Worm (Caenorhabditis elegans) whole organism, L1 larva: ENCODE data around the gene F46C5.7.

Source experiments
- C04F5.9 ChIP-seq: sonication (generic microtip); optimal IDR thresholded peaks from 2 replicates; lab custom pipeline; 2016; ENCODE audit warnings: missing genetic modification characterization, missing compliant biosample characterization
- C16A3.4 ChIP-seq: fragments of 150-350 bp; optimal IDR thresholded peaks from 2 replicates; lab custom pipeline; 2014; ENCODE audit warnings: missing biosample characterization, missing genetic modification characterization
- aha-1 ChIP-seq: fragments of 150-350 bp; optimal IDR thresholded peaks from 2 replicates; lab custom pipeline; 2014; ENCODE audit warnings: missing biosample characterization, missing genetic modification characterization
- ama-1 ChIP-seq: fragments of 150-350 bp; optimal IDR thresholded peaks from 2 replicates; lab custom pipeline; 2014
- blmp-1 ChIP-seq: fragments of 150-350 bp; optimal IDR thresholded peaks from 2 replicates; lab custom pipeline; 2014; ENCODE audit warnings: missing biosample characterization, missing genetic modification characterization
- ceh-88 ChIP-seq: fragments of 200-800 bp; sonication (Bioruptor generic); IDR thresholded peaks from 2 replicates; pipeline ENCODE4 v1.3.6; 2022; ENCODE audit warnings: missing genetic modification characterization, missing compliant biosample characterization
- ceh-90 ChIP-seq: sonication (generic microtip); optimal IDR thresholded peaks from 2 replicates; lab custom pipeline; 2016; ENCODE audit warnings: missing genetic modification characterization, missing compliant biosample characterization
- dsc-1 ChIP-seq: sonication (generic microtip); optimal IDR thresholded peaks from 2 replicates; lab custom pipeline; 2016; ENCODE audit warnings: mild to moderate bottlenecking, missing genetic modification characterization, missing compliant biosample characterization
- efl-1 ChIP-seq, 4 experiments: fragments of 150-350 bp; optimal IDR thresholded peaks in 3 of 4; peaks in 1 of 4; 1 replicate in 1 of 4; 2 replicates in 3 of 4; lab custom pipeline; 2014; ENCODE audit warnings: missing biosample characterization in 2 of 4, missing genetic modification characterization in 2 of 4, missing genetic modification reagents in 2 of 4
- egl-13 ChIP-seq: sonication (generic microtip); optimal IDR thresholded peaks from 2 replicates; lab custom pipeline; 2016; ENCODE audit warnings: missing genotype, missing genetic modification reagents, missing genetic modification characterization, missing compliant biosample characterization
- egl-27 ChIP-seq, 2 experiments: fragments of 150-350 bp in 1 of 2; sonication (generic microtip); optimal IDR thresholded peaks; 3 replicates each; lab custom pipeline; 2017 to 2018; ENCODE audit warnings: missing biosample characterization in 2 of 2, missing genetic modification characterization in 2 of 2, missing genetic modification reagents in 2 of 2
- elt-2 ChIP-seq: sonication (generic microtip); optimal IDR thresholded peaks from 2 replicates; lab custom pipeline; 2016; ENCODE audit warnings: missing genetic modification characterization, mild to moderate bottlenecking, inconsistent platforms, missing compliant biosample characterization, missing genetic modification reagents
- elt-3 ChIP-seq, 6 experiments: fragments of 150-350 bp in 1 of 6; sonication (generic microtip); optimal IDR thresholded peaks; 2 replicates each; lab custom pipeline; 2017 to 2018; ENCODE audit warnings: missing biosample characterization in 6 of 6, missing genetic modification characterization in 6 of 6, inconsistent platforms in 1 of 6
- fkh-10 ChIP-seq: sonication (generic microtip); optimal IDR thresholded peaks from 2 replicates; lab custom pipeline; 2017; ENCODE audit warnings: missing biosample characterization, missing genetic modification reagents, missing genetic modification characterization
- fkh-8 ChIP-seq: sonication (generic microtip); optimal IDR thresholded peaks from 2 replicates; lab custom pipeline; 2016; ENCODE audit warnings: mild to moderate bottlenecking, missing genetic modification characterization, missing compliant biosample characterization
- grh-1 ChIP-seq: fragments of 200-800 bp; sonication (Bioruptor generic); IDR thresholded peaks from 2 replicates; pipeline ENCODE4 v1.3.6; 2022; ENCODE audit warnings: missing genetic modification reagents, missing genetic modification characterization, missing compliant biosample characterization
- hlh-17 ChIP-seq: fragments of 200-800 bp; sonication (Bioruptor generic); optimal IDR thresholded peaks from 2 replicates; lab custom pipeline; 2018; ENCODE audit warnings: missing genetic modification characterization, mild to moderate bottlenecking, missing compliant biosample characterization, moderate library complexity, borderline replicate concordance
- isw-1 ChIP-seq: fragments of 200-800 bp; sonication (Bioruptor generic); IDR thresholded peaks from 2 replicates; pipeline ENCODE4 v1.3.6; 2022; ENCODE audit warnings: missing genetic modification characterization, missing compliant biosample characterization
- jun-1 ChIP-seq: fragments of 150-350 bp; optimal IDR thresholded peaks from 2 replicates; lab custom pipeline; 2014; ENCODE audit warnings: missing biosample characterization, missing genetic modification reagents, missing genetic modification characterization
- lin-15B ChIP-seq: fragments of 150-350 bp; sonication (generic microtip); optimal IDR thresholded peaks from 3 replicates; lab custom pipeline; 2014; ENCODE audit warnings: missing biosample characterization, missing genetic modification characterization
- mdl-1 ChIP-seq, 2 experiments: fragments of 150-350 bp; optimal IDR thresholded peaks; 2 replicates each; lab custom pipeline; 2014 to 2017; ENCODE audit warnings: missing biosample characterization in 2 of 2, missing genetic modification characterization in 2 of 2, inconsistent platforms in 1 of 2
- nhr-11 ChIP-seq: fragments of 150-350 bp; optimal IDR thresholded peaks from 2 replicates; lab custom pipeline; 2014; ENCODE audit warnings: missing biosample characterization, missing genetic modification characterization
- nhr-12 ChIP-seq: sonication (generic microtip); optimal IDR thresholded peaks from 2 replicates; lab custom pipeline; 2017; ENCODE audit warnings: missing biosample characterization, missing genetic modification characterization
- nhr-20 ChIP-seq: sonication (generic microtip); optimal IDR thresholded peaks from 2 replicates; lab custom pipeline; 2016; ENCODE audit warnings: mild to moderate bottlenecking, missing genetic modification characterization, missing compliant biosample characterization
- nhr-77 ChIP-seq: fragments of 150-350 bp; optimal IDR thresholded peaks from 2 replicates; lab custom pipeline; 2014; ENCODE audit warnings: missing biosample characterization, missing genetic modification characterization
- nhr-90 ChIP-seq: sonication (generic microtip); optimal IDR thresholded peaks from 2 replicates; lab custom pipeline; 2016; ENCODE audit warnings: mild to moderate bottlenecking, missing genetic modification characterization, missing compliant biosample characterization; ENCODE audit not compliant: poor library complexity
- pag-3 ChIP-seq: sonication (generic microtip); optimal IDR thresholded peaks from 2 replicates; lab custom pipeline; 2017; ENCODE audit warnings: missing genetic modification characterization, mild to moderate bottlenecking, missing compliant biosample characterization, antibody characterized with exemption, borderline replicate concordance; ENCODE audit not compliant: insufficient read depth
- pax-3 ChIP-seq: fragments of 200-800 bp; sonication (Bioruptor generic); optimal IDR thresholded peaks from 2 replicates; lab custom pipeline; 2018; ENCODE audit warnings: mild to moderate bottlenecking, missing genetic modification characterization, moderate library complexity, missing compliant biosample characterization
- rnt-1 ChIP-seq: sonication (generic microtip); optimal IDR thresholded peaks from 2 replicates; lab custom pipeline; 2016; ENCODE audit warnings: mild to moderate bottlenecking, missing genetic modification characterization, moderate library complexity, missing compliant biosample characterization
- snpc-4 ChIP-seq: fragments of 150-350 bp; optimal IDR thresholded peaks from 2 replicates; lab custom pipeline; 2014; ENCODE audit warnings: missing biosample characterization, missing genetic modification characterization
- snu-23 ChIP-seq: sonication (generic microtip); optimal IDR thresholded peaks from 2 replicates; lab custom pipeline; 2016; ENCODE audit warnings: missing genetic modification characterization, missing compliant biosample characterization
- sptf-1 ChIP-seq: fragments of 150-350 bp; optimal IDR thresholded peaks from 2 replicates; lab custom pipeline; 2014; ENCODE audit warnings: missing biosample characterization, missing genetic modification characterization
- sup-37 ChIP-seq: fragments of 200-800 bp; sonication (Bioruptor generic); optimal IDR thresholded peaks from 2 replicates; lab custom pipeline; 2018; ENCODE audit warnings: mild to moderate bottlenecking, missing genetic modification characterization, missing compliant biosample characterization
- tbx-2 ChIP-seq: sonication (generic microtip); optimal IDR thresholded peaks from 2 replicates; lab custom pipeline; 2016; ENCODE audit warnings: missing genetic modification characterization, missing compliant biosample characterization
- tlp-1 ChIP-seq: fragments of 150-350 bp; optimal IDR thresholded peaks from 2 replicates; lab custom pipeline; 2014; ENCODE audit warnings: missing biosample characterization, missing genetic modification characterization
- unc-30 ChIP-seq: sonication (generic microtip); optimal IDR thresholded peaks from 2 replicates; lab custom pipeline; 2017; ENCODE audit warnings: missing biosample characterization, missing genetic modification characterization
- unc-98 ChIP-seq: fragments of 200-800 bp; sonication (Bioruptor generic); IDR thresholded peaks from 2 replicates; pipeline ENCODE4 v1.3.6; 2022; ENCODE audit warnings: missing genetic modification characterization, missing compliant biosample characterization
- vab-15 ChIP-seq: sonication (generic microtip); optimal IDR thresholded peaks from 2 replicates; lab custom pipeline; 2017; ENCODE audit warnings: missing genotype, mild to moderate bottlenecking, missing genetic modification characterization, missing compliant biosample characterization
- zip-4 ChIP-seq: fragments of 200-800 bp; sonication (Bioruptor generic); optimal IDR thresholded peaks from 2 replicates; lab custom pipeline; 2018; ENCODE audit warnings: mild to moderate bottlenecking, missing genetic modification characterization, moderate library complexity, missing compliant biosample characterization
- ztf-11 ChIP-seq, 2 experiments: sonication (generic microtip); optimal IDR thresholded peaks; 2 replicates each; lab custom pipeline; 2016 to 2017; ENCODE audit warnings: missing genetic modification characterization in 2 of 2, missing biosample characterization in 1 of 2, missing compliant biosample characterization in 1 of 2

Gene F46C5.7

DNA sequence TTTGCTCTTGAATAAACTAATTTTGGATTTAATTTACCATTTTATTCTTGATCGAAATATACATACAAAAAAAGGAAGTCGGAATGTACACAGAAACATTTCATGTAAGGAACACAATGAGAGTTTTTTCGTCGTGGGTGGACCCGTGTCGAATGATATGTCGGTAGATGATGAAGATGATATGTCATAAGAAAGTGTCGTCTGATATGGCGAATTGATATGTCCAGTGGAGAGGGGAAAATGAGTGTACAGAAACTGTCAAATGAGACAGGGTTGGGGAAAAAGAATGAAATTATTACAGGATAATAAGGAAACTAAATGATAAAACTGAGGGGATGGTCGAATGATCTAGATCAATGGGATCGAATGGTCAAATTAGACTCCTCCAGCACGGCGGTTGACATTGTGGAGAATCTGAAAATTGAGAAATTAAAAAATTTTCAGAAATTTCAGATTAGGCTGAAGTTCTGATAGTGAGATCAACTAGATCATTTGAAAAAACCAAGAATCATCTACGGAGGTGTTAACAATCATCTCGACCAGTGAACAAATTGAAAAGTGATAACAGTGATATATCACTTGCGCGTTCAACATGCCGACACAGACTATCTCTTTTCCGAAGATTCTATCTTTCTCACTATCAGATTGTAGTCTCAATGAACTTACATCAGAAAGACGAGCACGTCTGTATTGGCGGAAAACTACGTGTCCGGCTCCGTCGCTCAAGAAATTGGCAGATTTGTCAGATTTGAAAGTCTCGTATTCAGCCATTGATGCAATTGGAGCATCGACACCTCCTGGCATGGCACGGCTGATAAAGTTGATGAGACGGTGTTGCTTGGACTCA, 18.8 kb upstream of the F46C5.7 start (continued):
- 0 out of 2 replicates have a peak, but pooled peaks have one; percentile 25 for TF ChIP-seq grh-1 (GFP tag; lab: Robert Waterston, UW)
- TF ChIP-seq vab-15 (tag; lab: Kevin White, UChicago): no peak
- no peak for TF ChIP-seq snpc-4 (tag; lab: Kevin White, UChicago)
- peak in 1 of 2 experiments; percentile 1 for TF ChIP-seq efl-1 (optimal IDR thresholded peaks at IDR 0.05; lab: Kevin White, UChicago)
- TF ChIP-seq efl-1 (GFP tag; optimal IDR thresholded peaks at IDR 0.05 in 1 of 2; lab: Kevin White, UChicago): peak in 1 of 2 experiments; percentile 89
- TF ChIP-seq nhr-11 (tag; lab: Kevin White, UChicago): no peak
- no peak for TF ChIP-seq jun-1 (tag; lab: Kevin White, UChicago)
- TF ChIP-seq ceh-90 (tag; lab: Kevin White, UChicago): no peak
- TF ChIP-seq ama-1: peak; percentile 46
- no peak for TF ChIP-seq egl-27 (tag; optimal IDR thresholded peaks at IDR 0.05; lab: Kevin White, UChicago)
- no peak for TF ChIP-seq C16A3.4 (tag; lab: Kevin White, UChicago)
- no peak for TF ChIP-seq fkh-8 (tag; lab: Kevin White, UChicago)
- no peak for TF ChIP-seq elt-2 (tag; lab: Kevin White, UChicago)
- peak; percentile 4 for TF ChIP-seq snu-23 (GFP tag; lab: Kevin White, UChicago)
- peak; percentile 8 for TF ChIP-seq lin-15B (tag; lab: Kevin White, UChicago)
- TF ChIP-seq sptf-1 (tag; lab: Kevin White, UChicago): no peak
- no peak for TF ChIP-seq hlh-17 (GFP tag; lab: Kevin White, UChicago)
- peak; percentile 42 for TF ChIP-seq tbx-2
- TF ChIP-seq egl-13: no peak
- no peak for TF ChIP-seq ztf-11 (tag; optimal IDR thresholded peaks at IDR 0.05; lab: Kevin White, UChicago)
- TF ChIP-seq unc-30 (tag; lab: Kevin White, UChicago): no peak
- TF ChIP-seq blmp-1 (tag; lab: Kevin White, UChicago): peak; percentile 33
- TF ChIP-seq zip-4: no peak
- no peak for TF ChIP-seq fkh-10 (GFP tag; lab: Kevin White, UChicago)
- peak in 3 of 6 experiments; percentile 30 to 61 (median 33) for TF ChIP-seq elt-3 (tag; optimal IDR thresholded peaks at IDR 0.05; lab: Kevin White, UChicago)
- peak; percentile 57 for TF ChIP-seq nhr-20 (tag; lab: Kevin White, UChicago)
- no peak for TF ChIP-seq nhr-77 (tag; lab: Kevin White, UChicago)
- TF ChIP-seq nhr-90 (tag; lab: Kevin White, UChicago): no peak
- TF ChIP-seq rnt-1 (tag; lab: Kevin White, UChicago): peak; percentile 9
- TF ChIP-seq pax-3 (tag; lab: Kevin White, UChicago): no peak
- no peak for TF ChIP-seq pag-3 (tag; lab: Kevin White, UChicago)
- TF ChIP-seq unc-98 (GFP tag; lab: Robert Waterston, UW): no peak
- TF ChIP-seq aha-1: no peak
- TF ChIP-seq mdl-1 (tag; optimal IDR thresholded peaks at IDR 0.05; lab: Kevin White, UChicago): no peak
- no peak for TF ChIP-seq sup-37 (GFP tag; lab: Kevin White, UChicago)
- TF ChIP-seq ceh-88 (GFP tag; lab: Robert Waterston, UW): no peak
- TF ChIP-seq nhr-12 (tag; lab: Kevin White, UChicago): no peak
- no peak for TF ChIP-seq isw-1 (GFP tag; lab: Robert Waterston, UW)
- no peak for TF ChIP-seq tlp-1 (tag; lab: Kevin White, UChicago)
- no peak for TF ChIP-seq C04F5.9 (tag; lab: Kevin White, UChicago)
- TF ChIP-seq dsc-1 (tag; lab: Kevin White, UChicago): no peak
